Fruit fly (Drosophila melanogaster): ENCODE measurements around the gene CG14285.

dm6 chr3R:19067876-19068406 is 43.0 kb downstream of the CG14285 start:
- TF ChIP-seq CG34367 (tag; optimal IDR thresholded peaks at IDR 0.05) (no peak), CG8159 (tag; optimal IDR thresholded peaks at IDR 0.05) (no peak), rn (GFP tag; IDR thresholded peaks at IDR 0.05) (no peak), CG13204 (GFP tag; optimal IDR thresholded peaks at IDR 0.05) (no peak), CG8301 (tag; optimal IDR thresholded peaks at IDR 0.05) (no peak), CG17806 (tag; optimal IDR thresholded peaks at IDR 0.05) (no peak), Pif1B (GFP tag; optimal IDR thresholded peaks at IDR 0.05) (no peak), fd96Ca (GFP tag; IDR thresholded peaks at IDR 0.05) (peak; percentile 55; the same call in 2 of the 3 replicates)

All from whole organism, pupa.